Worm (Caenorhabditis elegans): Measurements from ENCODE around the gene C27B7.9.

ce11 chrIV:8881181-8881580 lies 34.7 kb downstream of the C27B7.9 start, which contains the start of gene C09G9.8:
- TF ChIP-seq ref-1 (GFP tag; conservative IDR thresholded peaks at IDR 0.05) (no peak), ztf-29 (GFP tag; IDR thresholded peaks at IDR 0.05) (no peak), med-1 (GFP tag; optimal IDR thresholded peaks at IDR 0.05; ENCODE audit: insufficient read depth) (no peak), ztf-23 (GFP tag; IDR thresholded peaks at IDR 0.05) (no peak), T22C8.4 (GFP tag; IDR thresholded peaks at IDR 0.05) (no peak), tab-1 (GFP tag; IDR thresholded peaks at IDR 0.05) (no peak), flt-1 (GFP tag; IDR thresholded peaks at IDR 0.05) (no peak), klf-2 (GFP tag; conservative IDR thresholded peaks at IDR 0.05) (no peak), cog-1 (tag; optimal IDR thresholded peaks at IDR 0.05) (no peak)
